Worm (Caenorhabditis elegans) whole organism, mixed stage, embryonic: ENCODE data around the gene R08C7.1.

ENCODE experiments used
- hlh-1 ChIP-seq: fragments of 150-350 bp; optimal IDR thresholded peaks from 2 replicates; lab custom pipeline; 2014; ENCODE audit warnings: missing biosample characterization, missing genetic modification reagents, missing genetic modification characterization
- lin-13 ChIP-seq: fragments of 150-350 bp; optimal IDR thresholded peaks from 2 replicates; lab custom pipeline; 2014; ENCODE audit warnings: missing biosample characterization, missing genetic modification characterization
- mep-1 ChIP-seq: fragments of 150-350 bp; optimal IDR thresholded peaks from 2 replicates; lab custom pipeline; 2017; ENCODE audit warnings: missing biosample characterization, missing genetic modification reagents, missing genetic modification characterization, inconsistent platforms
- nhr-12 ChIP-seq: fragments of 150-350 bp; optimal IDR thresholded peaks from 2 replicates; lab custom pipeline; 2014; ENCODE audit warnings: missing biosample characterization, missing genetic modification characterization
- nhr-237 ChIP-seq: fragments of 150-350 bp; optimal IDR thresholded peaks from 2 replicates; lab custom pipeline; 2014; ENCODE audit warnings: missing biosample characterization, missing genetic modification characterization
- pha-4 ChIP-seq: fragments of 150-350 bp; optimal IDR thresholded peaks from 2 replicates; lab custom pipeline; 2018; ENCODE audit warnings: missing biosample characterization, missing genetic modification reagents, missing genetic modification characterization
- unc-62 ChIP-seq: fragments of 150-350 bp; optimal IDR thresholded peaks from 2 replicates; lab custom pipeline; 2014; ENCODE audit warnings: missing biosample characterization, missing genetic modification reagents, missing genetic modification characterization
- zip-8 ChIP-seq: fragments of 150-350 bp; optimal IDR thresholded peaks from 2 replicates; lab custom pipeline; 2014; ENCODE audit warnings: missing biosample characterization, missing genetic modification characterization
- ztf-11 ChIP-seq: fragments of 150-350 bp; optimal IDR thresholded peaks from 2 replicates; lab custom pipeline; 2014; ENCODE audit warnings: missing biosample characterization, missing genetic modification characterization

DNA sequence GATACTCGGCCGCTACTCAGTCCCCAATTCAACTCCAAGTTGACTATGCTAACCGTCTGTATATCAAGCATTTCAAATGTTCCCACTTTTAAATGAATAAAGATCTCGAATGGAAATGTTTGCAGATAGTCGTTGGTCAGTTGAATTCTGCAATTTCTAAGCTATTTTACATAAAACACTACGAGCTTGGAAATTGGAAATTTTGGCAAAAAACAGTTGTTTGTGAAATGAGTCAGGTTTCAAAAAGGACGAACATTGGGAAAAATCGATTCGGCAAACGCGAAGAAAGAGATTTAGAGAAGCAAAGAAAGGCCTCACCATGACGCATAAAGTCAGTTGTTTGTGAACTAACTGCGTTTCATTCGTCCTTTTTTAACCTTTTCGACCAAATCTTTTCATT lies 4.8 kb upstream of the R08C7.1 start:
- TF ChIP-seq nhr-237 (no peak), pha-4 (tag; lab: Kevin White, UChicago) (no peak), zip-8 (tag; lab: Kevin White, UChicago) (no peak), lin-13 (no peak), mep-1 (tag; lab: Kevin White, UChicago) (no peak), ztf-11 (no peak), nhr-12 (tag; lab: Kevin White, UChicago) (no peak), hlh-1 (tag; lab: Kevin White, UChicago) (peak; percentile 10), unc-62 (no peak)
